Worm (Caenorhabditis elegans) whole organism, L3 larva: ENCODE results near the gene T02H6.10.

ENCODE experiments used
- ceh-82 ChIP-seq: fragments of 150-350 bp; optimal IDR thresholded peaks from 2 replicates; lab custom pipeline; 2014; ENCODE audit warnings: missing biosample characterization, missing genetic modification characterization
- elt-3 ChIP-seq, 3 experiments: fragments of 150-350 bp in 1 of 3; sonication (generic microtip) in 2 of 3; optimal IDR thresholded peaks; 2 replicates in 2 of 3; 4 replicates in 1 of 3; lab custom pipeline; 2014 to 2017; ENCODE audit warnings: missing biosample characterization in 3 of 3, missing genetic modification characterization in 3 of 3
- eor-1 ChIP-seq, 2 experiments: fragments of 150-350 bp; optimal IDR thresholded peaks; 2 replicates each; lab custom pipeline; 2014 to 2018; ENCODE audit warnings: missing biosample characterization in 2 of 2, missing genetic modification characterization in 2 of 2
- nfya-1 ChIP-seq: sonication (generic microtip); optimal IDR thresholded peaks from 2 replicates; lab custom pipeline; 2017; ENCODE audit warnings: missing genetic modification characterization, mild to moderate bottlenecking, missing compliant biosample characterization, antibody characterized with exemption, moderate library complexity; ENCODE audit not compliant: insufficient read depth
- nhr-12 ChIP-seq: fragments of 150-350 bp; optimal IDR thresholded peaks from 2 replicates; lab custom pipeline; 2014; ENCODE audit warnings: missing biosample characterization, missing genetic modification characterization
- pha-4 ChIP-seq: fragments of 150-350 bp; optimal IDR thresholded peaks from 2 replicates; lab custom pipeline; 2014; ENCODE audit warnings: missing biosample characterization, missing genetic modification reagents, missing genetic modification characterization
- snpc-4 ChIP-seq: fragments of 150-350 bp; optimal IDR thresholded peaks from 2 replicates; lab custom pipeline; 2014; ENCODE audit warnings: missing biosample characterization, missing genetic modification characterization
- ztf-4 ChIP-seq: fragments of 150-350 bp; optimal IDR thresholded peaks from 2 replicates; lab custom pipeline; 2014; ENCODE audit warnings: missing biosample characterization, missing genetic modification characterization

DNA sequence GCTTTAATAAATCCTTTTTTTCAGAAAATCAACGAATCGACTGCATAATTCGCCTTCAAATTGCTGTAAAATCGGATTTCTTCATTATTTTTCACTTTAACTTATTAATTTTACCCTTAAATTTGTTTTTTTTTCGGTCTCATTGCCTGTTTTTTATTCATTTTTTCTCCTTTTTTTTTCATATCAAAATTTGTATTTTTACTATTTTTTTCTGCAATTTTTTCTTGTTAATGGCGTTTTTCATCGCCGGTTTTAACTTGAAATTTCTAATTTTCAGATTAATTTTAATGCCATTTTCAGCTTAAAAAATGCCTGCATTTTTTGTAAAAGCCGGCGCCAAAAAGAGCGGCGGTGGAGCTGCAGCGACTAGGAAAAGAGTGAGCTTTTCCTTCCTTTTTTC lies 28.6 kb upstream of the T02H6.10 start, which contains the start of gene T02H6.1:
- TF ChIP-seq eor-1 (tag; optimal IDR thresholded peaks at IDR 0.05; lab: Kevin White, UChicago) (no peak), pha-4 (tag; lab: Kevin White, UChicago) (no peak), snpc-4 (tag; lab: Kevin White, UChicago) (no peak), elt-3 (tag; optimal IDR thresholded peaks at IDR 0.05; lab: Kevin White, UChicago) (no peak), ceh-82 (tag; lab: Kevin White, UChicago) (no peak), ztf-4 (tag; lab: Kevin White, UChicago) (no peak), nfya-1 (tag; lab: Kevin White, UChicago) (no peak), nhr-12 (tag; lab: Kevin White, UChicago) (no peak)
